Worm (Caenorhabditis elegans) whole organism, L1 larva: Measurements from ENCODE around the gene ZK637.15.

Experiments
- C34B4.2 ChIP-seq: sonication (generic microtip); optimal IDR thresholded peaks from 2 replicates; lab custom pipeline; 2017; ENCODE audit warnings: mild to moderate bottlenecking, missing genetic modification characterization, missing compliant biosample characterization
- F16B12.6 ChIP-seq: fragments of 150-350 bp; optimal IDR thresholded peaks from 2 replicates; lab custom pipeline; 2014; ENCODE audit warnings: missing biosample characterization, missing genetic modification characterization
- aly-2 ChIP-seq: fragments of 150-350 bp; optimal IDR thresholded peaks from 2 replicates; lab custom pipeline; 2014; ENCODE audit warnings: missing biosample characterization, missing genetic modification characterization
- blmp-1 ChIP-seq: fragments of 150-350 bp; optimal IDR thresholded peaks from 2 replicates; lab custom pipeline; 2014; ENCODE audit warnings: missing biosample characterization, missing genetic modification characterization
- ceh-63 ChIP-seq: fragments of 200-800 bp; sonication (Bioruptor generic); optimal IDR thresholded peaks from 2 replicates; lab custom pipeline; 2018; ENCODE audit warnings: mild to moderate bottlenecking, missing genetic modification characterization, missing compliant biosample characterization
- ceh-82 ChIP-seq, 3 experiments: fragments of 150-350 bp in 1 of 3; sonication (generic microtip) in 2 of 3; optimal IDR thresholded peaks; 2 replicates each; lab custom pipeline; 2014 to 2017; ENCODE audit warnings: missing biosample characterization in 3 of 3, missing genetic modification characterization in 3 of 3
- ceh-90 ChIP-seq: sonication (generic microtip); optimal IDR thresholded peaks from 2 replicates; lab custom pipeline; 2016; ENCODE audit warnings: missing genetic modification characterization, missing compliant biosample characterization
- ces-1 ChIP-seq: fragments of 150-350 bp; optimal IDR thresholded peaks from 2 replicates; lab custom pipeline; 2014; ENCODE audit warnings: missing biosample characterization, missing genetic modification reagents, missing genetic modification characterization
- dpl-1 ChIP-seq, 3 experiments: fragments of 150-350 bp in 2 of 3; sonication (generic microtip) in 1 of 3; optimal IDR thresholded peaks; 2 replicates each; lab custom pipeline; 2014 to 2017; ENCODE audit warnings: missing biosample characterization in 3 of 3, missing genetic modification characterization in 3 of 3, missing genetic modification reagents in 3 of 3
- dsc-1 ChIP-seq: sonication (generic microtip); optimal IDR thresholded peaks from 2 replicates; lab custom pipeline; 2016; ENCODE audit warnings: mild to moderate bottlenecking, missing genetic modification characterization, missing compliant biosample characterization
- efl-1 ChIP-seq, 4 experiments: fragments of 150-350 bp; optimal IDR thresholded peaks in 3 of 4; peaks in 1 of 4; 1 replicate in 1 of 4; 2 replicates in 3 of 4; lab custom pipeline; 2014; ENCODE audit warnings: missing biosample characterization in 2 of 4, missing genetic modification characterization in 2 of 4, missing genetic modification reagents in 2 of 4
- elt-2 ChIP-seq: sonication (generic microtip); optimal IDR thresholded peaks from 2 replicates; lab custom pipeline; 2016; ENCODE audit warnings: missing genetic modification characterization, mild to moderate bottlenecking, inconsistent platforms, missing compliant biosample characterization, missing genetic modification reagents
- elt-3 ChIP-seq, 6 experiments: fragments of 150-350 bp in 1 of 6; sonication (generic microtip); optimal IDR thresholded peaks; 2 replicates each; lab custom pipeline; 2017 to 2018; ENCODE audit warnings: missing biosample characterization in 6 of 6, missing genetic modification characterization in 6 of 6, inconsistent platforms in 1 of 6
- ets-5 ChIP-seq: fragments of 200-800 bp; sonication (Bioruptor generic); IDR thresholded peaks from 2 replicates; pipeline ENCODE4 v1.3.6; 2022; ENCODE audit warnings: missing genetic modification characterization, missing compliant biosample characterization
- fkh-10 ChIP-seq: sonication (generic microtip); optimal IDR thresholded peaks from 2 replicates; lab custom pipeline; 2017; ENCODE audit warnings: missing biosample characterization, missing genetic modification reagents, missing genetic modification characterization
- fkh-4 ChIP-seq: sonication (generic microtip); optimal IDR thresholded peaks from 2 replicates; lab custom pipeline; 2016; ENCODE audit warnings: missing compliant biosample characterization, missing genetic modification characterization, borderline replicate concordance
- fkh-8 ChIP-seq: sonication (generic microtip); optimal IDR thresholded peaks from 2 replicates; lab custom pipeline; 2016; ENCODE audit warnings: mild to moderate bottlenecking, missing genetic modification characterization, missing compliant biosample characterization
- fos-1 ChIP-seq: fragments of 150-350 bp; optimal IDR thresholded peaks from 2 replicates; lab custom pipeline; 2014; ENCODE audit warnings: missing biosample characterization, missing genetic modification characterization
- hpl-2 ChIP-seq: fragments of 150-350 bp; optimal IDR thresholded peaks from 2 replicates; lab custom pipeline; 2014; ENCODE audit warnings: missing biosample characterization, missing genetic modification reagents, missing genetic modification characterization
- irx-1 ChIP-seq: sonication (generic microtip); optimal IDR thresholded peaks from 2 replicates; lab custom pipeline; 2016; ENCODE audit warnings: missing genetic modification characterization, missing compliant biosample characterization
- jun-1 ChIP-seq: fragments of 150-350 bp; optimal IDR thresholded peaks from 2 replicates; lab custom pipeline; 2014; ENCODE audit warnings: missing biosample characterization, missing genetic modification reagents, missing genetic modification characterization
- lin-13 ChIP-seq: fragments of 150-350 bp; optimal IDR thresholded peaks from 2 replicates; lab custom pipeline; 2014; ENCODE audit warnings: missing biosample characterization, missing genetic modification reagents, missing genetic modification characterization
- lin-14 ChIP-seq: fragments of 200-800 bp; sonication (Bioruptor generic); optimal IDR thresholded peaks from 2 replicates; lab custom pipeline; 2018; ENCODE audit warnings: mild to moderate bottlenecking, missing genetic modification characterization, moderate library complexity, missing compliant biosample characterization
- lin-35 ChIP-seq, 2 experiments: fragments of 150-350 bp; optimal IDR thresholded peaks; 2 replicates each; lab custom pipeline; 2014; ENCODE audit warnings: missing biosample characterization in 2 of 2, missing genetic modification characterization in 2 of 2, missing genetic modification reagents in 2 of 2
- lin-39 ChIP-seq: fragments of 150-350 bp; optimal IDR thresholded peaks from 2 replicates; lab custom pipeline; 2014; ENCODE audit warnings: missing biosample characterization, missing genetic modification reagents, missing genetic modification characterization
- lsy-2 ChIP-seq, 2 experiments: fragments of 150-350 bp; optimal IDR thresholded peaks; 2 replicates each; lab custom pipeline; 2014; ENCODE audit warnings: missing biosample characterization in 2 of 2, missing genetic modification characterization in 2 of 2
- mab-9 ChIP-seq: fragments of 200-800 bp; sonication (Bioruptor generic); IDR thresholded peaks from 2 replicates; pipeline ENCODE4 v1.3.6; 2022; ENCODE audit warnings: missing genetic modification reagents, missing genetic modification characterization, missing compliant biosample characterization
- mdl-1 ChIP-seq, 2 experiments: fragments of 150-350 bp; optimal IDR thresholded peaks; 2 replicates each; lab custom pipeline; 2014 to 2017; ENCODE audit warnings: missing biosample characterization in 2 of 2, missing genetic modification characterization in 2 of 2, inconsistent platforms in 1 of 2
- mef-2 ChIP-seq: fragments of 150-350 bp; optimal IDR thresholded peaks from 2 replicates; lab custom pipeline; 2014; ENCODE audit warnings: missing biosample characterization, missing genetic modification characterization
- mep-1 ChIP-seq: fragments of 150-350 bp; optimal IDR thresholded peaks from 2 replicates; lab custom pipeline; 2014; ENCODE audit warnings: missing biosample characterization, missing genetic modification characterization
- nhr-11 ChIP-seq: fragments of 150-350 bp; optimal IDR thresholded peaks from 2 replicates; lab custom pipeline; 2014; ENCODE audit warnings: missing biosample characterization, missing genetic modification characterization
- nhr-12 ChIP-seq: sonication (generic microtip); optimal IDR thresholded peaks from 2 replicates; lab custom pipeline; 2017; ENCODE audit warnings: missing biosample characterization, missing genetic modification characterization
- nhr-20 ChIP-seq: sonication (generic microtip); optimal IDR thresholded peaks from 2 replicates; lab custom pipeline; 2016; ENCODE audit warnings: mild to moderate bottlenecking, missing genetic modification characterization, missing compliant biosample characterization
- nhr-28 ChIP-seq: fragments of 150-350 bp; optimal IDR thresholded peaks from 2 replicates; lab custom pipeline; 2014; ENCODE audit warnings: missing biosample characterization, missing genetic modification characterization
- nhr-71 ChIP-seq: sonication (generic microtip); optimal IDR thresholded peaks from 2 replicates; lab custom pipeline; 2016; ENCODE audit warnings: mild to moderate bottlenecking, missing genetic modification characterization, moderate library complexity, missing compliant biosample characterization
- nhr-76 ChIP-seq: sonication (generic microtip); optimal IDR thresholded peaks from 2 replicates; lab custom pipeline; 2017; ENCODE audit warnings: missing biosample characterization, missing genetic modification characterization
- nhr-85 ChIP-seq: sonication (generic microtip); peaks from one replicate; lab custom pipeline; 2016; ENCODE audit warnings: missing genetic modification characterization, inconsistent platforms, missing compliant biosample characterization
- pag-3 ChIP-seq: sonication (generic microtip); optimal IDR thresholded peaks from 2 replicates; lab custom pipeline; 2017; ENCODE audit warnings: missing genetic modification characterization, mild to moderate bottlenecking, missing compliant biosample characterization, antibody characterized with exemption, borderline replicate concordance; ENCODE audit not compliant: insufficient read depth
- snu-23 ChIP-seq: sonication (generic microtip); optimal IDR thresholded peaks from 2 replicates; lab custom pipeline; 2016; ENCODE audit warnings: missing genetic modification characterization, missing compliant biosample characterization
- sox-4 ChIP-seq: sonication (generic microtip); optimal IDR thresholded peaks from 2 replicates; lab custom pipeline; 2016; ENCODE audit warnings: missing genetic modification characterization, missing compliant biosample characterization
- sptf-1 ChIP-seq: fragments of 150-350 bp; optimal IDR thresholded peaks from 2 replicates; lab custom pipeline; 2014; ENCODE audit warnings: missing biosample characterization, missing genetic modification characterization
- tlp-1 ChIP-seq: fragments of 150-350 bp; optimal IDR thresholded peaks from 2 replicates; lab custom pipeline; 2014; ENCODE audit warnings: missing biosample characterization, missing genetic modification characterization
- unc-130 ChIP-seq: fragments of 150-350 bp; optimal IDR thresholded peaks from 2 replicates; lab custom pipeline; 2017; ENCODE audit warnings: missing biosample characterization, missing genetic modification characterization, inconsistent platforms
- vab-15 ChIP-seq: sonication (generic microtip); optimal IDR thresholded peaks from 2 replicates; lab custom pipeline; 2017; ENCODE audit warnings: missing genotype, mild to moderate bottlenecking, missing genetic modification characterization, missing compliant biosample characterization
- zag-1 ChIP-seq: fragments of 150-350 bp; optimal IDR thresholded peaks from 2 replicates; lab custom pipeline; 2014; ENCODE audit warnings: missing biosample characterization, missing genetic modification characterization
- ztf-11 ChIP-seq, 2 experiments: sonication (generic microtip); optimal IDR thresholded peaks; 2 replicates each; lab custom pipeline; 2016 to 2017; ENCODE audit warnings: missing genetic modification characterization in 2 of 2, missing biosample characterization in 1 of 2, missing compliant biosample characterization in 1 of 2

ZK637.15 gene

ce11 chrIII:8923240-8923734 is 3.4 kb downstream of the ZK637.15 start, which contains the start of gene glb-1 (continued):
- TF ChIP-seq lin-14 (GFP tag; lab: Kevin White, UChicago) (peak; percentile 72), sox-4 (tag; lab: Kevin White, UChicago) (no peak), ets-5 (no peak), pag-3 (tag; lab: Kevin White, UChicago) (no peak), nhr-71 (tag; lab: Kevin White, UChicago) (peak; percentile 3), dsc-1 (no peak), unc-130 (no peak), efl-1 (optimal IDR thresholded peaks at IDR 0.05; lab: Kevin White, UChicago) (peak in 1 of 2 experiments; percentile 2), efl-1 (GFP tag; optimal IDR thresholded peaks at IDR 0.05 in 1 of 2; lab: Kevin White, UChicago) (no peak), jun-1 (tag; lab: Kevin White, UChicago) (no peak), C34B4.2 (no peak)

- TF ChIP-seq ceh-63 (no peak), nhr-76 (no peak), ces-1 (GFP tag; lab: Kevin White, UChicago) (no peak), tlp-1 (tag; lab: Kevin White, UChicago) (no peak), sptf-1 (no peak), F16B12.6 (tag; lab: Kevin White, UChicago) (no peak), dpl-1 (GFP tag; optimal IDR thresholded peaks at IDR 0.05; lab: Kevin White, UChicago) (no peak), lin-39 (tag; lab: Kevin White, UChicago) (no peak), hpl-2 (GFP tag; lab: Kevin White, UChicago) (no peak), mab-9 (GFP tag; lab: Robert Waterston, UW) (no peak), fkh-10 (GFP tag; lab: Kevin White, UChicago) (no peak), fkh-8 (tag; lab: Kevin White, UChicago) (no peak), nhr-85 (no peak), mdl-1 (tag; optimal IDR thresholded peaks at IDR 0.05; lab: Kevin White, UChicago) (no peak), lin-13 (no peak), ets-5 (no peak)
- TF ChIP-seq, all 84 proteins: peak for 0
Observed at ce11 chrIII:8923937-8924336, 4.1 kb downstream of the ZK637.15 start, which contains the start of gene ZK637.12. TSS of gene ZK637.12 (plus strand) at chrIII:8924237.

ce11 chrIII:8925539-8925938 is 5.7 kb downstream of the ZK637.15 start:
- no peak for TF ChIP-seq nhr-28
- no peak for TF ChIP-seq lin-14 (GFP tag; lab: Kevin White, UChicago)
- TF ChIP-seq blmp-1, result peak; percentile 31
- TF ChIP-seq ceh-82 (tag; optimal IDR thresholded peaks at IDR 0.05; lab: Kevin White, UChicago), result no peak
- TF ChIP-seq ets-5, result no peak
- no peak for TF ChIP-seq sptf-1
- no peak for TF ChIP-seq lin-35 (GFP tag; optimal IDR thresholded peaks at IDR 0.05; lab: Kevin White, UChicago)
- TF ChIP-seq nhr-85, result peak; percentile 51
- TF ChIP-seq mep-1, result no peak
- TF ChIP-seq lsy-2 (tag; optimal IDR thresholded peaks at IDR 0.05; lab: Kevin White, UChicago), result no peak
- no peak for TF ChIP-seq ztf-11 (tag; optimal IDR thresholded peaks at IDR 0.05; lab: Kevin White, UChicago)
- no peak for TF ChIP-seq elt-3 (tag; optimal IDR thresholded peaks at IDR 0.05; lab: Kevin White, UChicago)

ce11 chrIII:8926512-8926911 is 6.6 kb downstream of the ZK637.15 start:
- TF ChIP-seq C34B4.2, result no peak
- TF ChIP-seq fos-1, result no peak
- no peak for TF ChIP-seq aly-2 (tag; lab: Kevin White, UChicago)
- no peak for TF ChIP-seq nhr-11 (tag; lab: Kevin White, UChicago)
- peak; percentile 62 for TF ChIP-seq lin-14 (GFP tag; lab: Kevin White, UChicago)
- no peak for TF ChIP-seq fkh-8 (tag; lab: Kevin White, UChicago)
- TF ChIP-seq blmp-1, result peak; percentile 87
- TF ChIP-seq nhr-28, result no peak
- TF ChIP-seq mdl-1 (tag; optimal IDR thresholded peaks at IDR 0.05; lab: Kevin White, UChicago), result no peak
- no peak for TF ChIP-seq sox-4 (tag; lab: Kevin White, UChicago)
- TF ChIP-seq ets-5, result no peak
- no peak for TF ChIP-seq vab-15 (tag; lab: Kevin White, UChicago)
- TF ChIP-seq irx-1 (tag; lab: Kevin White, UChicago), result no peak
- TF ChIP-seq nhr-71 (tag; lab: Kevin White, UChicago), result peak; percentile 13
- no peak for TF ChIP-seq zag-1
- peak; percentile 50 for TF ChIP-seq nhr-20 (tag; lab: Kevin White, UChicago)
- no peak for TF ChIP-seq mef-2 (tag; lab: Kevin White, UChicago)
- no peak for TF ChIP-seq elt-2 (tag; lab: Kevin White, UChicago)
- TF ChIP-seq lin-13, result no peak
- TF ChIP-seq nhr-12, result no peak
- TF ChIP-seq fkh-4 (tag; lab: Kevin White, UChicago), result no peak
- peak; percentile 20 for TF ChIP-seq snu-23
- TF ChIP-seq tlp-1 (tag; lab: Kevin White, UChicago), result no peak
- no peak for TF ChIP-seq ceh-90
- TF ChIP-seq dpl-1 (GFP tag; optimal IDR thresholded peaks at IDR 0.05; lab: Kevin White, UChicago), result peak in 2 of 3 experiments; percentile 6 to 26
- peak; percentile 33 for TF ChIP-seq mep-1
